Fruit fly (Drosophila melanogaster) whole organism, pupa: ENCODE data around the gene CG33263.

ENCODE experiments used
- CG10348 ChIP-seq: fragments of 200-800 bp; sonication (Bioruptor generic); IDR thresholded peaks from 2 replicates; pipeline ENCODE4 v1.3.6; 2022; ENCODE audit warnings: missing biosample characterization, missing genetic modification characterization
- CG12605 ChIP-seq: fragments of 200-800 bp; sonication (Bioruptor generic); IDR thresholded peaks from 2 replicates; pipeline ENCODE4 v1.3.6; 2022; ENCODE audit warnings: missing biosample characterization, missing genetic modification characterization
- CG13204 ChIP-seq: fragments of 200-800 bp; sonication (Bioruptor generic); optimal IDR thresholded peaks from 2 replicates; lab custom pipeline; 2018; ENCODE audit warnings: missing biosample characterization, mild to moderate bottlenecking, missing genetic modification characterization, moderate library complexity
- CG14655 ChIP-seq: fragments of 200-800 bp; sonication (Bioruptor generic); optimal IDR thresholded peaks from 3 replicates; lab custom pipeline; 2017; ENCODE audit warnings: mild to moderate bottlenecking, missing biosample characterization, missing genetic modification reagents, missing genetic modification characterization
- CG15710 ChIP-seq: fragments of 200-800 bp; sonication (Bioruptor generic); optimal IDR thresholded peaks from 2 replicates; lab custom pipeline; 2018; ENCODE audit warnings: missing biosample characterization, mild to moderate bottlenecking, missing genetic modification characterization, moderate library complexity
- CG17806 ChIP-seq: fragments of 200-800 bp; sonication (Bioruptor generic); optimal IDR thresholded peaks from 2 replicates; lab custom pipeline; 2018; ENCODE audit warnings: missing biosample characterization, mild to moderate bottlenecking, missing genetic modification characterization, moderate library complexity
- CG32121 ChIP-seq: fragments of 200-800 bp; sonication (Bioruptor generic); IDR thresholded peaks from 2 replicates; pipeline ENCODE4 v1.3.6; 2022; ENCODE audit warnings: missing biosample characterization, missing genetic modification characterization
- CG34367 ChIP-seq: fragments of 200-800 bp; sonication (Bioruptor generic); optimal IDR thresholded peaks from 2 replicates; lab custom pipeline; 2018; ENCODE audit warnings: missing biosample characterization, mild to moderate bottlenecking, missing genetic modification characterization
- CG4496 ChIP-seq: fragments of 200-800 bp; sonication (Bioruptor generic); IDR thresholded peaks from 3 replicates; pipeline ENCODE4 v1.3.6; 2022; ENCODE audit warnings: missing biosample characterization, missing genetic modification characterization
- CG8159 ChIP-seq: fragments of 200-800 bp; sonication (Bioruptor generic); optimal IDR thresholded peaks from 3 replicates; lab custom pipeline; 2018; ENCODE audit warnings: missing biosample characterization, mild to moderate bottlenecking, missing genetic modification characterization, moderate library complexity
- CG8301 ChIP-seq: fragments of 200-800 bp; sonication (Bioruptor generic); optimal IDR thresholded peaks from 2 replicates; lab custom pipeline; 2018; ENCODE audit warnings: missing biosample characterization, mild to moderate bottlenecking, missing genetic modification characterization
- CG9948 ChIP-seq: fragments of 200-800 bp; sonication (Bioruptor generic); optimal IDR thresholded peaks from 2 replicates; lab custom pipeline; 2018; ENCODE audit warnings: missing biosample characterization, mild to moderate bottlenecking, missing genetic modification characterization, moderate library complexity
- D1 ChIP-seq: fragments of 200-800 bp; sonication (Bioruptor generic); optimal IDR thresholded peaks from 2 replicates; lab custom pipeline; 2018; ENCODE audit warnings: missing biosample characterization, mild to moderate bottlenecking, missing genetic modification characterization, moderate library complexity
- EcR ChIP-seq: fragments of 200-800 bp; sonication (Bioruptor generic); optimal IDR thresholded peaks from 3 replicates; lab custom pipeline; 2019; ENCODE audit warnings: missing biosample characterization, missing genetic modification characterization, mild to moderate bottlenecking, moderate library complexity, missing genetic modification reagents
- Ets98B ChIP-seq: fragments of 200-800 bp; sonication (Bioruptor generic); IDR thresholded peaks from 2 replicates; pipeline ENCODE4 v1.3.6; 2022; ENCODE audit warnings: missing biosample characterization, missing genetic modification characterization
- Pif1A ChIP-seq: fragments of 200-800 bp; sonication (Bioruptor generic); optimal IDR thresholded peaks from 3 replicates; lab custom pipeline; 2016; ENCODE audit warnings: missing biosample characterization, missing genetic modification characterization
- Pif1B ChIP-seq: fragments of 200-800 bp; sonication (Bioruptor generic); optimal IDR thresholded peaks from 3 replicates; lab custom pipeline; 2016; ENCODE audit warnings: missing biosample characterization, missing genetic modification characterization
- Snoo ChIP-seq: fragments of 200-800 bp; sonication (Bioruptor generic); optimal IDR thresholded peaks from 3 replicates; lab custom pipeline; 2017; ENCODE audit warnings: missing biosample characterization, mild to moderate bottlenecking, missing genetic modification characterization, inconsistent platforms
- fd96Ca ChIP-seq: fragments of 200-800 bp; sonication (Bioruptor generic); IDR thresholded peaks from 3 replicates; pipeline ENCODE4 v1.3.6; 2022; ENCODE audit warnings: missing biosample characterization, missing genetic modification characterization
- gl ChIP-seq: fragments of 200-800 bp; sonication (Bioruptor generic); optimal IDR thresholded peaks from 2 replicates; lab custom pipeline; 2018; ENCODE audit warnings: missing biosample characterization, mild to moderate bottlenecking, missing genetic modification characterization
- rn ChIP-seq: fragments of 200-800 bp; sonication (Bioruptor generic); IDR thresholded peaks from 2 replicates; pipeline ENCODE4 v1.3.6; 2022; ENCODE audit warnings: missing biosample characterization, missing genetic modification characterization

CG33263 gene

dm6 chr3L:13387608-13388007, 36.4 kb downstream of the CG33263 start, which contains the start of gene CG10171:
Gene CG10171 (minus strand): TSS chr3L:13387907.
- TF ChIP-seq Pif1B (GFP tag; lab: Kevin White, UChicago) (no peak), CG12605 (no peak), CG15710 (tag; lab: Kevin White, UChicago) (no peak), CG8301 (tag; lab: Kevin White, UChicago) (no peak), Snoo (tag; lab: Kevin White, UChicago) (no peak), CG32121 (GFP tag; lab: Robert Waterston, UW) (no peak), CG9948 (no peak), CG10348 (GFP tag; lab: Robert Waterston, UW) (no peak), rn (GFP tag; lab: Robert Waterston, UW) (no peak), CG4496 (no peak), Pif1A (no peak), CG17806 (tag; lab: Kevin White, UChicago) (no peak), D1 (tag; lab: Kevin White, UChicago) (no peak), CG34367 (tag; lab: Kevin White, UChicago) (no peak), CG8159 (no peak), gl (no peak), CG14655 (no peak), Ets98B (GFP tag; lab: Robert Waterston, UW) (no peak), EcR (no peak), fd96Ca (GFP tag; lab: Robert Waterston, UW) (no peak)

- TF ChIP-seq gl, result no peak
- no peak for TF ChIP-seq CG32121 (GFP tag; lab: Robert Waterston, UW)
- no peak for TF ChIP-seq CG15710 (tag; lab: Kevin White, UChicago)
- no peak for TF ChIP-seq EcR
- TF ChIP-seq CG17806 (tag; lab: Kevin White, UChicago), result no peak
- TF ChIP-seq CG4496, result no peak
- TF ChIP-seq, all 21 proteins: peak for 0
Measured at dm6 chr3L:13384489-13384888, 39.5 kb downstream of the CG33263 start, which contains the start of gene CG14110. Gene CG14110 (plus strand): TSS chr3L:13384789.

dm6 chr3L:13382061-13382815, 41.7 kb downstream of the CG33263 start, which contains the start of gene ImpL1:
Gene ImpL1 (plus strand): TSS chr3L:13382765.
- TF ChIP-seq Ets98B (GFP tag; lab: Robert Waterston, UW), result no peak
- no peak for TF ChIP-seq D1 (tag; lab: Kevin White, UChicago)
- no peak for TF ChIP-seq CG17806 (tag; lab: Kevin White, UChicago)
- TF ChIP-seq EcR, result no peak
- TF ChIP-seq rn (GFP tag; lab: Robert Waterston, UW), result no peak
- TF ChIP-seq CG15710 (tag; lab: Kevin White, UChicago), result no peak
- TF ChIP-seq Pif1A, result no peak
- no peak for TF ChIP-seq Snoo (tag; lab: Kevin White, UChicago)
- no peak for TF ChIP-seq gl
- TF ChIP-seq CG9948, result no peak
- no peak for TF ChIP-seq CG13204 (GFP tag; lab: Kevin White, UChicago)
- TF ChIP-seq Pif1B (GFP tag; lab: Kevin White, UChicago), result no peak
- TF ChIP-seq CG14655, result no peak

dm6 chr3L:13381160-13381559, 42.8 kb downstream of the CG33263 start, which contains the start of gene CG14107:
Gene CG14107 (minus strand): TSS chr3L:13381346.
- no peak for TF ChIP-seq fd96Ca (GFP tag; lab: Robert Waterston, UW)
- no peak for TF ChIP-seq gl
- TF ChIP-seq CG10348 (GFP tag; lab: Robert Waterston, UW), result no peak
- no peak for TF ChIP-seq CG34367 (tag; lab: Kevin White, UChicago)
- TF ChIP-seq EcR, result no peak
- TF ChIP-seq CG14655, result no peak
- no peak for TF ChIP-seq rn (GFP tag; lab: Robert Waterston, UW)
- no peak for TF ChIP-seq CG32121 (GFP tag; lab: Robert Waterston, UW)
- TF ChIP-seq D1 (tag; lab: Kevin White, UChicago), result no peak
- no peak for TF ChIP-seq Pif1A
- no peak for TF ChIP-seq CG12605
- TF ChIP-seq CG4496, result no peak
- TF ChIP-seq, all 21 proteins: peak for 0

- TF ChIP-seq EcR, result no peak
- no peak for TF ChIP-seq CG4496
- TF ChIP-seq CG9948, result no peak
- no peak for TF ChIP-seq gl
- TF ChIP-seq Pif1A, result no peak
- TF ChIP-seq Ets98B (GFP tag; lab: Robert Waterston, UW), result no peak
- no peak for TF ChIP-seq D1 (tag; lab: Kevin White, UChicago)
- no peak for TF ChIP-seq CG8301 (tag; lab: Kevin White, UChicago)
- no peak for TF ChIP-seq CG15710 (tag; lab: Kevin White, UChicago)
- no peak for TF ChIP-seq CG34367 (tag; lab: Kevin White, UChicago)
- TF ChIP-seq CG10348 (GFP tag; lab: Robert Waterston, UW), result no peak
- no peak for TF ChIP-seq CG13204 (GFP tag; lab: Kevin White, UChicago)
- no peak for TF ChIP-seq Snoo (tag; lab: Kevin White, UChicago)
- no peak for TF ChIP-seq CG8159
- no peak for TF ChIP-seq Pif1B (GFP tag; lab: Kevin White, UChicago)
- TF ChIP-seq CG12605, result no peak
- TF ChIP-seq CG14655, result no peak
- TF ChIP-seq fd96Ca (GFP tag; lab: Robert Waterston, UW), result no peak
- TF ChIP-seq, all 21 proteins: peak for 0
Measured at dm6 chr3L:13378202-13378601, 45.8 kb downstream of the CG33263 start, which contains the start of gene SNCF. Gene SNCF (plus strand): TSS chr3L:13378583.

- TF ChIP-seq Pif1A (no peak), CG32121 (GFP tag; lab: Robert Waterston, UW) (no peak), Snoo (tag; lab: Kevin White, UChicago) (no peak), gl (no peak), CG34367 (tag; lab: Kevin White, UChicago) (no peak), CG8159 (no peak), CG17806 (tag; lab: Kevin White, UChicago) (no peak), CG13204 (GFP tag; lab: Kevin White, UChicago) (no peak), CG15710 (tag; lab: Kevin White, UChicago) (no peak), Pif1B (GFP tag; lab: Kevin White, UChicago) (no peak), CG9948 (no peak), CG8301 (tag; lab: Kevin White, UChicago) (no peak), fd96Ca (GFP tag; lab: Robert Waterston, UW) (no peak), D1 (tag; lab: Kevin White, UChicago) (no peak), CG14655 (no peak), CG10348 (GFP tag; lab: Robert Waterston, UW) (no peak), EcR (no peak), rn (GFP tag; lab: Robert Waterston, UW) (no peak), CG4496 (no peak)
Measured at dm6 chr3L:13377657-13378056, 46.3 kb downstream of the CG33263 start, which contains the start of gene CG14111. Gene CG14111 (plus strand): TSS chr3L:13377957.
